Fruit fly (Drosophila melanogaster) whole organism, pupa: ENCODE results near the gene w-cup.

Experiments
- CG14655 ChIP-seq: fragments of 200-800 bp; sonication (Bioruptor generic); optimal IDR thresholded peaks from 3 replicates; lab custom pipeline; 2017; ENCODE audit warnings: mild to moderate bottlenecking, missing biosample characterization, missing genetic modification reagents, missing genetic modification characterization
- CG15710 ChIP-seq: fragments of 200-800 bp; sonication (Bioruptor generic); optimal IDR thresholded peaks from 2 replicates; lab custom pipeline; 2018; ENCODE audit warnings: missing biosample characterization, mild to moderate bottlenecking, missing genetic modification characterization, moderate library complexity
- CG17806 ChIP-seq: fragments of 200-800 bp; sonication (Bioruptor generic); optimal IDR thresholded peaks from 2 replicates; lab custom pipeline; 2018; ENCODE audit warnings: missing biosample characterization, mild to moderate bottlenecking, missing genetic modification characterization, moderate library complexity
- D1 ChIP-seq: fragments of 200-800 bp; sonication (Bioruptor generic); optimal IDR thresholded peaks from 2 replicates; lab custom pipeline; 2018; ENCODE audit warnings: missing biosample characterization, mild to moderate bottlenecking, missing genetic modification characterization, moderate library complexity
- EcR ChIP-seq: fragments of 200-800 bp; sonication (Bioruptor generic); optimal IDR thresholded peaks from 3 replicates; lab custom pipeline; 2019; ENCODE audit warnings: missing biosample characterization, missing genetic modification characterization, mild to moderate bottlenecking, moderate library complexity, missing genetic modification reagents
- Ets98B ChIP-seq: fragments of 200-800 bp; sonication (Bioruptor generic); IDR thresholded peaks from 2 replicates; pipeline ENCODE4 v1.3.6; 2022; ENCODE audit warnings: missing biosample characterization, missing genetic modification characterization
- Pif1A ChIP-seq: fragments of 200-800 bp; sonication (Bioruptor generic); optimal IDR thresholded peaks from 3 replicates; lab custom pipeline; 2016; ENCODE audit warnings: missing biosample characterization, missing genetic modification characterization
- Pif1B ChIP-seq: fragments of 200-800 bp; sonication (Bioruptor generic); optimal IDR thresholded peaks from 3 replicates; lab custom pipeline; 2016; ENCODE audit warnings: missing biosample characterization, missing genetic modification characterization
- Snoo ChIP-seq: fragments of 200-800 bp; sonication (Bioruptor generic); optimal IDR thresholded peaks from 3 replicates; lab custom pipeline; 2017; ENCODE audit warnings: missing biosample characterization, mild to moderate bottlenecking, missing genetic modification characterization, inconsistent platforms
- rn ChIP-seq: fragments of 200-800 bp; sonication (Bioruptor generic); IDR thresholded peaks from 2 replicates; pipeline ENCODE4 v1.3.6; 2022; ENCODE audit warnings: missing biosample characterization, missing genetic modification characterization

dm6 chr2L:10579453-10579852, 1.9 kb upstream of the w-cup start, which contains the start of gene CG34160:
- no peak for TF ChIP-seq EcR (GFP tag; lab: Kevin White, UChicago)
- no peak for TF ChIP-seq rn (GFP tag; lab: Robert Waterston, UW)
- TF ChIP-seq CG17806: no peak
- no peak for TF ChIP-seq Ets98B (GFP tag; lab: Robert Waterston, UW)
- TF ChIP-seq CG14655 (GFP tag; lab: Kevin White, UChicago): no peak
- TF ChIP-seq Pif1A (GFP tag; lab: Kevin White, UChicago): no peak
- TF ChIP-seq Snoo (tag; lab: Kevin White, UChicago): no peak
- no peak for TF ChIP-seq CG15710 (tag; lab: Kevin White, UChicago)
- TF ChIP-seq Pif1B (GFP tag; lab: Kevin White, UChicago): no peak
- no peak for TF ChIP-seq D1 (tag; lab: Kevin White, UChicago)
